Fruit fly (Drosophila melanogaster) whole organism, embryonic: ENCODE results near the gene eIF1.

Source experiments
- BtbVII ChIP-seq: fragments of 200-800 bp; sonication (Bioruptor generic); optimal IDR thresholded peaks from 3 replicates; lab custom pipeline; 2017; ENCODE audit warnings: missing biosample characterization, mild to moderate bottlenecking, missing genetic modification characterization
- CG6175 ChIP-seq: fragments of 200-800 bp; sonication (Bioruptor generic); IDR thresholded peaks from 3 replicates; pipeline ENCODE4 v1.3.6; 2022; ENCODE audit warnings: missing biosample characterization, missing genetic modification characterization
- CG7357 ChIP-seq: fragments of 200-800 bp; sonication (Bioruptor generic); IDR thresholded peaks from 3 replicates; pipeline ENCODE4 v1.3.6; 2022; ENCODE audit warnings: missing biosample characterization, missing genetic modification characterization
- CG7786 ChIP-seq: fragments of 200-800 bp; sonication (Bioruptor generic); optimal IDR thresholded peaks from 2 replicates; lab custom pipeline; 2016; ENCODE audit warnings: missing biosample characterization, missing genetic modification characterization
- CG9437 ChIP-seq: fragments of 200-800 bp; sonication (Bioruptor generic); optimal IDR thresholded peaks from 2 replicates; lab custom pipeline; 2018; ENCODE audit warnings: missing biosample characterization, mild to moderate bottlenecking, missing genetic modification characterization
- D19B ChIP-seq: fragments of 200-800 bp; sonication (Bioruptor generic); optimal IDR thresholded peaks from 2 replicates; lab custom pipeline; 2017; ENCODE audit warnings: missing biosample characterization, mild to moderate bottlenecking, missing genetic modification characterization
- Hr78 ChIP-seq, 2 experiments: fragments of 200-800 bp in 1 of 2; fragments of >200 bp in 1 of 2; sonication (Bioruptor generic) in 1 of 2; optimal IDR thresholded peaks; 2 replicates each; lab custom pipeline; 2017 to 2019; ENCODE audit warnings: missing biosample characterization in 2 of 2, missing genetic modification characterization in 2 of 2, mild to moderate bottlenecking in 1 of 2, moderate library complexity in 1 of 2
- Scr ChIP-seq: fragments of 200-800 bp; sonication (Bioruptor generic); IDR thresholded peaks from 2 replicates; pipeline ENCODE4 v1.3.6; 2022; ENCODE audit warnings: missing biosample characterization, missing genetic modification characterization; ENCODE audit not compliant: partially characterized antibody
- Sox100B ChIP-seq: fragments of 200-800 bp; sonication (Bioruptor generic); optimal IDR thresholded peaks from 3 replicates; lab custom pipeline; 2018; ENCODE audit warnings: missing biosample characterization, mild to moderate bottlenecking, missing genetic modification characterization
- zfh2 ChIP-seq: fragments of 200-800 bp; sonication (Bioruptor generic); optimal IDR thresholded peaks from 2 replicates; lab custom pipeline; 2016; ENCODE audit warnings: missing biosample characterization, missing genetic modification characterization

DNA sequence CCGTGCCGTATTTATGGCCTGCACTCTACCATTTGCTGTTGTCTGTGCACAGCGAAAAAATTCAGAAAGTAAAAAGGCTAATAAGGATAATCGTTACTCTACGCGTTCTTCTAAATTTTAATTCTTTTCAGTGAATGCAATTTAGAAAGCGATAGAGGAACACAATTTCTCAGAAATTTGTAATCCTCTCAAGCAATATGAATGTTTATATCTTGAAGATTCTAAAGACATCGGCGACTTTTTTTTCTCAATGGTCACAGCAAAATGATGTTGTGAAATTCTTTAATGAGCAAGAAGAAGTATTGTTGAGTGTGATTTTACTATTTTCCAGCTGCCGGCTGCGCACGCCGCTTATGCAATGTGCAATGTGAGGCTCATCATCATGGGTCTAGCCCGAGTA, 29.7 kb downstream of the eIF1 start:
- TF ChIP-seq CG6175 (GFP tag; lab: Robert Waterston, UW) = no peak
- no peak for TF ChIP-seq Scr (GFP tag; lab: Robert Waterston, UW)
- TF ChIP-seq CG7786 (GFP tag; lab: Kevin White, UChicago) = no peak
- no peak for TF ChIP-seq Sox100B (GFP tag; lab: Kevin White, UChicago)
- TF ChIP-seq BtbVII (GFP tag; lab: Kevin White, UChicago) = no peak
- no peak for TF ChIP-seq zfh2
- no peak for TF ChIP-seq CG9437 (GFP tag; lab: Kevin White, UChicago)
- TF ChIP-seq CG7357 (GFP tag; lab: Robert Waterston, UW) = no peak
- no peak for TF ChIP-seq D19B (GFP tag; lab: Kevin White, UChicago)
- TF ChIP-seq Hr78 (GFP tag; optimal IDR thresholded peaks at IDR 0.05; lab: Kevin White, UChicago) = no peak
